Worm (Caenorhabditis elegans) whole organism, L4 larva: ENCODE measurements around the gene C35C5.9.

Experiments used
- cey-2 ChIP-seq: sonication (generic microtip); optimal IDR thresholded peaks from 3 replicates; lab custom pipeline; 2017; ENCODE audit warnings: missing genetic modification characterization, mild to moderate bottlenecking, missing compliant biosample characterization, antibody characterized with exemption, borderline replicate concordance; ENCODE audit not compliant: insufficient read depth
- nhr-102 ChIP-seq: sonication (generic microtip); optimal IDR thresholded peaks from 2 replicates; lab custom pipeline; 2016; ENCODE audit warnings: mild to moderate bottlenecking, missing genetic modification characterization, moderate library complexity, missing compliant biosample characterization
- nhr-76 ChIP-seq: fragments of 150-350 bp; optimal IDR thresholded peaks from 2 replicates; lab custom pipeline; 2014; ENCODE audit warnings: missing biosample characterization, missing genetic modification characterization

DNA sequence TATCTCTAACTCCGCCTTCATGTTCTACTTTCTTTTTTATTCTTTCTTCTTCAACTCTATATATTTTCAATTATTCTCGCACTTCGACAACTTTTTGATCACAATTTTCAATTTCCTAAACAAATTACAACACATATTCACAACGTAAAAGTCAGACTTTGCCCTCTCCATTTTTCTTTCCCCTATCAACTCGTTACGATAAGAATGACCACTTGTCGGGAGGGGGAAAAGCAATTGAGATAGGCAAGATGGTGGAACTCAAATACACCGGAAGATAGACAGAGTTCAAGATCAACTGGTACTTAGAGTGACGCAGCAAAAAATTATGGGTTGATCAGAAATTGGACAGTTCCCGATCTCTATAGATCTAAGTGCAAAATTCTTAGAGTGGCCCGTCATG lies 18.7 kb downstream of the C35C5.9 start:
- TF ChIP-seq cey-2 (tag; lab: Kevin White, UChicago) (no peak), nhr-76 (tag; lab: Kevin White, UChicago) (no peak), nhr-102 (no peak)
